Worm (Caenorhabditis elegans) whole organism, L1 larva: Measurements from ENCODE around the gene F21D12.2.

ENCODE experiments used
- aly-2 ChIP-seq: fragments of 150-350 bp; optimal IDR thresholded peaks from 2 replicates; lab custom pipeline; 2014; ENCODE audit warnings: missing biosample characterization, missing genetic modification characterization
- blmp-1 ChIP-seq: fragments of 150-350 bp; optimal IDR thresholded peaks from 2 replicates; lab custom pipeline; 2014; ENCODE audit warnings: missing biosample characterization, missing genetic modification characterization
- dpl-1 ChIP-seq, 3 experiments: fragments of 150-350 bp in 2 of 3; sonication (generic microtip) in 1 of 3; optimal IDR thresholded peaks; 2 replicates each; lab custom pipeline; 2014 to 2017; ENCODE audit warnings: missing biosample characterization in 3 of 3, missing genetic modification characterization in 3 of 3, missing genetic modification reagents in 3 of 3
- efl-1 ChIP-seq, 4 experiments: fragments of 150-350 bp; optimal IDR thresholded peaks in 3 of 4; peaks in 1 of 4; 1 replicate in 1 of 4; 2 replicates in 3 of 4; lab custom pipeline; 2014; ENCODE audit warnings: missing biosample characterization in 2 of 4, missing genetic modification characterization in 2 of 4, missing genetic modification reagents in 2 of 4
- elt-2 ChIP-seq: sonication (generic microtip); optimal IDR thresholded peaks from 2 replicates; lab custom pipeline; 2016; ENCODE audit warnings: missing genetic modification characterization, mild to moderate bottlenecking, inconsistent platforms, missing compliant biosample characterization, missing genetic modification reagents
- fos-1 ChIP-seq: fragments of 150-350 bp; optimal IDR thresholded peaks from 2 replicates; lab custom pipeline; 2014; ENCODE audit warnings: missing biosample characterization, missing genetic modification characterization
- irx-1 ChIP-seq: sonication (generic microtip); optimal IDR thresholded peaks from 2 replicates; lab custom pipeline; 2016; ENCODE audit warnings: missing genetic modification characterization, missing compliant biosample characterization
- jun-1 ChIP-seq: fragments of 150-350 bp; optimal IDR thresholded peaks from 2 replicates; lab custom pipeline; 2014; ENCODE audit warnings: missing biosample characterization, missing genetic modification reagents, missing genetic modification characterization
- lin-14 ChIP-seq: fragments of 200-800 bp; sonication (Bioruptor generic); optimal IDR thresholded peaks from 2 replicates; lab custom pipeline; 2018; ENCODE audit warnings: mild to moderate bottlenecking, missing genetic modification characterization, moderate library complexity, missing compliant biosample characterization
- lin-35 ChIP-seq, 2 experiments: fragments of 150-350 bp; optimal IDR thresholded peaks; 2 replicates each; lab custom pipeline; 2014; ENCODE audit warnings: missing biosample characterization in 2 of 2, missing genetic modification characterization in 2 of 2, missing genetic modification reagents in 2 of 2
- lir-3 ChIP-seq: sonication (generic microtip); optimal IDR thresholded peaks from 2 replicates; lab custom pipeline; 2016; ENCODE audit warnings: mild to moderate bottlenecking, missing genetic modification characterization, moderate library complexity, missing compliant biosample characterization; ENCODE audit not compliant: poor library complexity
- lsy-2 ChIP-seq, 2 experiments: fragments of 150-350 bp; optimal IDR thresholded peaks; 2 replicates each; lab custom pipeline; 2014; ENCODE audit warnings: missing biosample characterization in 2 of 2, missing genetic modification characterization in 2 of 2
- mep-1 ChIP-seq: fragments of 150-350 bp; optimal IDR thresholded peaks from 2 replicates; lab custom pipeline; 2014; ENCODE audit warnings: missing biosample characterization, missing genetic modification characterization
- nhr-20 ChIP-seq: sonication (generic microtip); optimal IDR thresholded peaks from 2 replicates; lab custom pipeline; 2016; ENCODE audit warnings: mild to moderate bottlenecking, missing genetic modification characterization, missing compliant biosample characterization
- nhr-71 ChIP-seq: sonication (generic microtip); optimal IDR thresholded peaks from 2 replicates; lab custom pipeline; 2016; ENCODE audit warnings: mild to moderate bottlenecking, missing genetic modification characterization, moderate library complexity, missing compliant biosample characterization
- nhr-84 ChIP-seq: sonication (generic microtip); optimal IDR thresholded peaks from 2 replicates; lab custom pipeline; 2017; ENCODE audit warnings: missing biosample characterization, missing genetic modification characterization
- pag-3 ChIP-seq: sonication (generic microtip); optimal IDR thresholded peaks from 2 replicates; lab custom pipeline; 2017; ENCODE audit warnings: missing genetic modification characterization, mild to moderate bottlenecking, missing compliant biosample characterization, antibody characterized with exemption, borderline replicate concordance; ENCODE audit not compliant: insufficient read depth
- rnt-1 ChIP-seq: sonication (generic microtip); optimal IDR thresholded peaks from 2 replicates; lab custom pipeline; 2016; ENCODE audit warnings: mild to moderate bottlenecking, missing genetic modification characterization, moderate library complexity, missing compliant biosample characterization
- skn-1 ChIP-seq: fragments of 150-350 bp; optimal IDR thresholded peaks from 2 replicates; lab custom pipeline; 2014; ENCODE audit warnings: missing biosample characterization, missing genetic modification characterization
- snu-23 ChIP-seq: sonication (generic microtip); optimal IDR thresholded peaks from 2 replicates; lab custom pipeline; 2016; ENCODE audit warnings: missing genetic modification characterization, missing compliant biosample characterization
- xbp-1 ChIP-seq: sonication (generic microtip); optimal IDR thresholded peaks from 2 replicates; lab custom pipeline; 2016; ENCODE audit warnings: missing genetic modification characterization, missing compliant biosample characterization
- ztf-11 ChIP-seq, 2 experiments: sonication (generic microtip); optimal IDR thresholded peaks; 2 replicates each; lab custom pipeline; 2016 to 2017; ENCODE audit warnings: missing genetic modification characterization in 2 of 2, missing biosample characterization in 1 of 2, missing compliant biosample characterization in 1 of 2
- ztf-4 ChIP-seq: fragments of 150-350 bp; optimal IDR thresholded peaks from 2 replicates; lab custom pipeline; 2014; ENCODE audit warnings: missing biosample characterization, missing genetic modification characterization

The F21D12.2 gene

ce11 chrII:7358489-7358943 is 40.9 kb downstream of the F21D12.2 start, which contains the start of gene insc-1:
TSS of gene insc-1 (plus strand) at chrII:7358893.
- TF ChIP-seq blmp-1 (tag; lab: Kevin White, UChicago), result peak; percentile 97
- no peak for TF ChIP-seq elt-2
- TF ChIP-seq, all 84 proteins: peak for 1

DNA sequence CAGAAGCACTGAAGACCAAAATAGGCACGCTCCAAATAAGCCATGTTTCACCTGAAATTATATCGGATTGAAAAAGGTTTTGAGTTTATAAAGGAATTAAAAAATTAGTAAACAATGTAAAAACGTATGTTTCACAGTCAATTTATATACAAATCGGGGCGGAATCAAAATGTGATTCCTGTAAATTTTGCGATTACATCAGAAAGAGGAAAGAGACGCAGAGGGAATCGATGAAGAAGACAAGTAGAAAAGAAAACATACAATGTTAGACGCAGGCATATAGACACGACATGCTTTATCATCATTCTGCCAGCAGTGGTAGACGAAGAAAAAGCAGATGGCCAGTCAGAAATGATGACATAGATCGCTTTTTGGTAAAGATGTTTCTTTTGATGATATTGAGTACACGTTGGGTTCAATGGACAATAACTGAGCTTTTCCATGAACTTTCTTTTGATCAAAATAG is 46.5 kb downstream of the F21D12.2 start, which contains the start of gene msra-1:
msra-1 (minus strand) TSS at position 51 of the 466 bp plus-strand sequence.
- peak; percentile 14 to 57 for TF ChIP-seq lsy-2 (tag; optimal IDR thresholded peaks at IDR 0.05; lab: Kevin White, UChicago)
- TF ChIP-seq skn-1 (tag; lab: Kevin White, UChicago), result peak; percentile 98
- peak; percentile 47 for TF ChIP-seq nhr-71 (tag; lab: Kevin White, UChicago)
- peak; percentile 21 for TF ChIP-seq xbp-1
- TF ChIP-seq jun-1, result no peak
- peak in 2 of 3 experiments; percentile 3 to 10 for TF ChIP-seq dpl-1 (GFP tag; optimal IDR thresholded peaks at IDR 0.05; lab: Kevin White, UChicago)
- TF ChIP-seq lir-3 (tag; lab: Kevin White, UChicago), result peak; percentile 32
- TF ChIP-seq ztf-4 (tag; lab: Kevin White, UChicago), result no peak
- TF ChIP-seq efl-1 (optimal IDR thresholded peaks at IDR 0.05; lab: Kevin White, UChicago), result peak; percentile 11 to 38
- TF ChIP-seq efl-1 (GFP tag; optimal IDR thresholded peaks at IDR 0.05 in 1 of 2; lab: Kevin White, UChicago), result peak in 1 of 2 experiments; percentile 78
- peak; percentile 38 for TF ChIP-seq elt-2
- TF ChIP-seq aly-2 (tag; lab: Kevin White, UChicago), result no peak
- peak; percentile 48 for TF ChIP-seq snu-23 (GFP tag; lab: Kevin White, UChicago)
- peak; percentile 36 for TF ChIP-seq nhr-20 (tag; lab: Kevin White, UChicago)
- no peak for TF ChIP-seq nhr-84
- TF ChIP-seq lin-35 (GFP tag; optimal IDR thresholded peaks at IDR 0.05; lab: Kevin White, UChicago), result peak in 1 of 2 experiments; percentile 24
- peak; percentile 49 for TF ChIP-seq lin-14 (GFP tag; lab: Kevin White, UChicago)
- no peak for TF ChIP-seq ztf-11 (tag; optimal IDR thresholded peaks at IDR 0.05; lab: Kevin White, UChicago)
- TF ChIP-seq fos-1 (tag; lab: Kevin White, UChicago), result no peak
- TF ChIP-seq mep-1 (tag; lab: Kevin White, UChicago), result peak; percentile 50
- peak; percentile 40 for TF ChIP-seq rnt-1
- peak; percentile 61 for TF ChIP-seq blmp-1 (tag; lab: Kevin White, UChicago)
- TF ChIP-seq pag-3 (tag; lab: Kevin White, UChicago), result peak; percentile 9
- TF ChIP-seq, all 84 proteins: peak for 16

- TF ChIP-seq irx-1 (tag; lab: Kevin White, UChicago), result no peak
These were observed 51.2 kb downstream of the F21D12.2 start, which contains the start of gene F43E2.6 for ce11 chrII:7368761-7369160. TSS of gene F43E2.6 (minus strand) at chrII:7368861.
